Fruit fly (Drosophila melanogaster): ENCODE data around the gene CG11294.
A peak's percentile ranks its signal among the peaks of the same experiment; 100 is the strongest.

DNA sequence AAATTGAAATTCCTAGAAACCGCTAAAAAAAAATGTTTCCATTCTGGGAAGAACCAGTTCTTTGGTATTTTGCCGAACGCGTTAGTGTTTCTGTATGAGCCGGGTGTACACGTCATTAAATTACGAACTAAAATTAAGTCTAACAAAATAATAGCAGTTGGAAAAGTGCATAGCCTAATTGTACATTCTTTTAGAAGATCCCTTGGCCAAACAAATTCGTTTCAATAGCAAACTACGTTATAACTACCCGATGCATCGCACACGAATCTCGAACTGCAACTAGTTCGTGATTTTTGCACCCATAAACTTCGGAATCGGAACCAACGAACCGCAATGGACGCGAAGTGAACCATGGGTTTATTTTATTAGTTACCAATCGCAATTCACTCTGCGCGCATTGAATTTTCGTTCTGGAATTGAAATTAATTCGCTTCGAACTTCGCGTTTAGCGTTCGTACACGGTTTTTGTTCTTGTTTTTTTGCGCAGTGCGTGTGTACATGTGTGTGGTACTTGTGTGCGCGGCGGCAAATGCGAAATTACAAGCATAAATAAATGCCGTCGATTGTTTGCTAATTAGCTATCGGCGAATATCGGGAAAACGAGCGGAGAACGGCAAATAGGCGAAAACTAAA lies 12.1 kb downstream of the CG11294 start, which contains the start of gene CAH3:
- TF ChIP-seq cic (GFP tag; optimal IDR thresholded peaks at IDR 0.05): peak; percentile 21
- TF ChIP-seq CG12768 (GFP tag; optimal IDR thresholded peaks at IDR 0.05): peak; percentile 87
- peak; percentile 88 for TF ChIP-seq Mnt (GFP tag; optimal IDR thresholded peaks at IDR 0.05)
- TF ChIP-seq CG14711 (tag; optimal IDR thresholded peaks at IDR 0.05): peak; percentile 91
- peak; percentile 96 for TF ChIP-seq CG7101 (tag; optimal IDR thresholded peaks at IDR 0.05)
- peak; percentile 96 for TF ChIP-seq kay (GFP tag; ENCODE audit: borderline replicate concordance)
- TF ChIP-seq cnc (optimal IDR thresholded peaks at IDR 0.05): no peak
- peak; percentile 88 for TF ChIP-seq CG33017 (tag; optimal IDR thresholded peaks at IDR 0.05)
- TF ChIP-seq CG5204 (GFP tag; optimal IDR thresholded peaks at IDR 0.05): peak; percentile 87
- peak; percentile 78 for TF ChIP-seq tj (GFP tag; optimal IDR thresholded peaks at IDR 0.05)
- peak; percentile 97 for TF ChIP-seq bab1 (GFP tag; optimal IDR thresholded peaks at IDR 0.05)
- TF ChIP-seq pad (GFP tag; optimal IDR thresholded peaks at IDR 0.05): peak; percentile 80

All from whole organism, adult.